Fruit fly (Drosophila melanogaster) Kc167 (cell line): ENCODE data around the gene sima.

Experiments used
- Myc ChIP-seq: fragments of >200 bp; optimal IDR thresholded peaks from 2 replicates; lab custom pipeline; 2017; ENCODE audit warnings: missing external identifiers
- insv ChIP-seq: fragments of >200 bp; optimal IDR thresholded peaks from 3 replicates; lab custom pipeline; 2018; ENCODE audit warnings: missing external identifiers
- psq ChIP-seq: fragments of >200 bp; optimal IDR thresholded peaks from 2 replicates; lab custom pipeline; 2017; ENCODE audit warnings: missing external identifiers
- ttk ChIP-seq: sonication (Bioruptor generic); optimal IDR thresholded peaks from 2 replicates; lab custom pipeline; 2017; ENCODE audit warnings: missing external identifiers

- TF ChIP-seq psq (lab: Kevin White, UChicago) (no peak), Myc (lab: Kevin White, UChicago) (no peak), insv (lab: Kevin White, UChicago) (no peak), ttk (lab: Kevin White, UChicago) (no peak)
Measured at dm6 chr3R:30061980-30062379, 3.9 kb downstream of the sima start.
